Worm (Caenorhabditis elegans): ENCODE measurements around the gene aakg-2.

Gene aakg-2

ce11 chrX:16859956-16860446, 8.8 kb downstream of the aakg-2 start, which contains the start of gene T20F7.3:
Gene T20F7.3 (plus strand): TSS chrX:16860396.
- no peak for TF ChIP-seq zag-1 (tag; optimal IDR thresholded peaks at IDR 0.05)
- TF ChIP-seq nhr-25 (tag; optimal IDR thresholded peaks at IDR 0.05), result no peak
- TF ChIP-seq nhr-21 (tag; optimal IDR thresholded peaks at IDR 0.05), result no peak
- peak; percentile 39 for TF ChIP-seq fos-1 (tag; optimal IDR thresholded peaks at IDR 0.05)
- TF ChIP-seq nhr-11 (tag; optimal IDR thresholded peaks at IDR 0.05), result no peak
- no peak for TF ChIP-seq ceh-16 (tag; optimal IDR thresholded peaks at IDR 0.05)
- TF ChIP-seq nhr-23 (tag; optimal IDR thresholded peaks at IDR 0.05), result no peak

- TF ChIP-seq sma-9 (GFP tag; optimal IDR thresholded peaks at IDR 0.05) (no peak), sma-9 (tag; optimal IDR thresholded peaks at IDR 0.05) (no peak), crh-2 (tag; optimal IDR thresholded peaks at IDR 0.05) (no peak)
Measured at ce11 chrX:16844924-16845323, 23.9 kb downstream of the aakg-2 start, which contains the start of gene F41G4.8. Gene F41G4.8 (minus strand): TSS chrX:16845024.

ce11 chrX:16842935-16843334, 25.9 kb downstream of the aakg-2 start:
- no peak for TF ChIP-seq nhr-23 (tag; optimal IDR thresholded peaks at IDR 0.05)
- TF ChIP-seq elt-3 (tag; optimal IDR thresholded peaks at IDR 0.05), result no peak
- TF ChIP-seq lin-11 (tag; optimal IDR thresholded peaks at IDR 0.05), result no peak
- no peak for TF ChIP-seq skn-1 (tag; optimal IDR thresholded peaks at IDR 0.05)
- TF ChIP-seq egl-27 (tag; optimal IDR thresholded peaks at IDR 0.05), result no peak
- TF ChIP-seq lsy-2 (tag; optimal IDR thresholded peaks at IDR 0.05), result no peak
- TF ChIP-seq fos-1 (tag; optimal IDR thresholded peaks at IDR 0.05), result no peak
- TF ChIP-seq nhr-77 (tag; optimal IDR thresholded peaks at IDR 0.05), result no peak
- no peak for TF ChIP-seq mdl-1 (tag; optimal IDR thresholded peaks at IDR 0.05)
- TF ChIP-seq ceh-16 (tag; optimal IDR thresholded peaks at IDR 0.05), result no peak
- TF ChIP-seq nhr-12 (tag; optimal IDR thresholded peaks at IDR 0.05), result no peak
- no peak for TF ChIP-seq nhr-237 (tag; optimal IDR thresholded peaks at IDR 0.05)
- TF ChIP-seq lin-39 (tag; optimal IDR thresholded peaks at IDR 0.05), result no peak
- TF ChIP-seq ceh-82 (tag; optimal IDR thresholded peaks at IDR 0.05), result no peak
- no peak for TF ChIP-seq nhr-10 (tag; optimal IDR thresholded peaks at IDR 0.05)
- TF ChIP-seq unc-39 (tag; optimal IDR thresholded peaks at IDR 0.05), result no peak
- no peak for TF ChIP-seq peb-1 (tag; optimal IDR thresholded peaks at IDR 0.05)
- TF ChIP-seq crh-2 (tag; optimal IDR thresholded peaks at IDR 0.05), result no peak

- TF ChIP-seq aly-2 (tag; optimal IDR thresholded peaks at IDR 0.05) (no peak), sma-3 (GFP tag; optimal IDR thresholded peaks at IDR 0.05) (no peak), nhr-21 (tag; optimal IDR thresholded peaks at IDR 0.05) (no peak), nhr-129 (tag; optimal IDR thresholded peaks at IDR 0.05) (no peak), peb-1 (tag; optimal IDR thresholded peaks at IDR 0.05) (no peak), dmd-4 (tag; optimal IDR thresholded peaks at IDR 0.05) (no peak), ama-1 (optimal IDR thresholded peaks at IDR 0.05) (no peak), unc-39 (tag; optimal IDR thresholded peaks at IDR 0.05) (no peak), F13H6.1 (tag; optimal IDR thresholded peaks at IDR 0.05) (no peak), nhr-237 (tag; optimal IDR thresholded peaks at IDR 0.05) (no peak), unc-62 (GFP tag; optimal IDR thresholded peaks at IDR 0.05) (no peak), ceh-16 (tag; optimal IDR thresholded peaks at IDR 0.05) (no peak), ztf-1 (GFP tag; conservative IDR thresholded peaks at IDR 0.05) (no peak), blmp-1 (tag; optimal IDR thresholded peaks at IDR 0.05; ENCODE audit: insufficient read depth) (no peak), nhr-12 (tag; optimal IDR thresholded peaks at IDR 0.05) (no peak), fos-1 (tag; optimal IDR thresholded peaks at IDR 0.05) (no peak), nhr-10 (tag; optimal IDR thresholded peaks at IDR 0.05) (no peak)
Measured at ce11 chrX:16840738-16841137, 28.1 kb downstream of the aakg-2 start, which contains the start of gene dyla-1. Gene dyla-1 (plus strand): TSS chrX:16841038.

ce11 chrX:16836304-16836703, 32.5 kb downstream of the aakg-2 start, which contains the start of gene F41G4.7:
Gene F41G4.7 (minus strand): TSS chrX:16836404.
- TF ChIP-seq mab-5 (tag; optimal IDR thresholded peaks at IDR 0.05) (no peak), lin-11 (tag; optimal IDR thresholded peaks at IDR 0.05) (no peak), lin-39 (tag; optimal IDR thresholded peaks at IDR 0.05) (no peak), C34F6.9 (tag; optimal IDR thresholded peaks at IDR 0.05) (no peak), nhr-6 (tag; optimal IDR thresholded peaks at IDR 0.05) (no peak), ceh-82 (tag; optimal IDR thresholded peaks at IDR 0.05) (no peak), ZK546.5 (tag; optimal IDR thresholded peaks at IDR 0.05) (no peak), nhr-21 (tag; optimal IDR thresholded peaks at IDR 0.05) (no peak), crh-2 (tag; optimal IDR thresholded peaks at IDR 0.05) (no peak)
